Comparison of ENCODE assay signal across 4 fruit fly cellular contexts in genomic region chr3L:16567495-16567894, dm6.
TF ChIP-seq lines count a peak whose summit lies in the region.

No protein-coding gene starts in this region.

- TF ChIP-seq CTCF in whole organism, embryonic (GFP tag; optimal IDR thresholded peaks at IDR 0.05; lab: Kevin White, UChicago), result no peak

TF ChIP-seq in whole organism, embryonic, 481 proteins besides CTCF, POLR2A, EP300 and RAD21 (continues in another document):
- TF ChIP-seq B-H2 (GFP tag; optimal IDR thresholded peaks at IDR 0.05; lab: Kevin White, UChicago) (no peak), YL-1 (GFP tag; optimal IDR thresholded peaks at IDR 0.05; lab: Kevin White, UChicago) (peak; percentile 8), CG14667 (GFP tag; IDR thresholded peaks at IDR 0.05; lab: Robert Waterston, UW) (no peak), Dbx (GFP tag; IDR thresholded peaks at IDR 0.05; lab: Robert Waterston, UW) (no peak), Hey (tag; optimal IDR thresholded peaks at IDR 0.05; lab: Kevin White, UChicago) (no peak), CG10147 (GFP tag; optimal IDR thresholded peaks at IDR 0.05; lab: Kevin White, UChicago) (peak; percentile 12), maf-S (GFP tag; optimal IDR thresholded peaks at IDR 0.05; lab: Kevin White, UChicago) (no peak), CG11695 (GFP tag; IDR thresholded peaks at IDR 0.05; lab: Robert Waterston, UW) (0 out of 3 replicates have a peak, but pooled peaks have one; percentile 19), kah (GFP tag; optimal IDR thresholded peaks at IDR 0.05; lab: Kevin White, UChicago) (peak; percentile 98), sr (GFP tag; IDR thresholded peaks at IDR 0.05; lab: Robert Waterston, UW) (no peak), CG10209 (GFP tag; optimal IDR thresholded peaks at IDR 0.05; lab: Kevin White, UChicago) (peak; percentile 52), Nf-YB (GFP tag; optimal IDR thresholded peaks at IDR 0.05; lab: Kevin White, UChicago) (peak; percentile 37), pan (optimal IDR thresholded peaks at IDR 0.05; lab: Kevin White, UChicago) (no peak), pan (GFP tag; optimal IDR thresholded peaks at IDR 0.05 in 1 of 2, IDR thresholded peaks at IDR 0.05 in 1 of 2) (peak in 1 of 2 experiments; percentile 67), Scr (GFP tag; IDR thresholded peaks at IDR 0.05; lab: Robert Waterston, UW; ENCODE audit: partially characterized antibody) (no peak), CG10366 (GFP tag; IDR thresholded peaks at IDR 0.05; lab: Robert Waterston, UW) (peak; percentile 33; the same call in 1 of the 2 replicates), Hmr (GFP tag; optimal IDR thresholded peaks at IDR 0.05; lab: Kevin White, UChicago) (no peak), Optix (GFP tag; IDR thresholded peaks at IDR 0.05; lab: Robert Waterston, UW) (no peak), vfl (GFP tag; optimal IDR thresholded peaks at IDR 0.05; lab: Kevin White, UChicago) (no peak), CG7357 (GFP tag; IDR thresholded peaks at IDR 0.05; lab: Robert Waterston, UW) (no peak), chn (GFP tag; optimal IDR thresholded peaks at IDR 0.05; lab: Kevin White, UChicago) (no peak), Bgb (GFP tag; IDR thresholded peaks at IDR 0.05; lab: Robert Waterston, UW; ENCODE audit: partially characterized antibody) (no peak)

TF ChIP-seq in whole organism, prepupa, 60 proteins besides CTCF, POLR2A, EP300 and RAD21:
- TF ChIP-seq CG15336 (GFP tag; IDR thresholded peaks at IDR 0.05; lab: Robert Waterston, UW) (peak; percentile 50), CG32006 (GFP tag; optimal IDR thresholded peaks at IDR 0.05; lab: Kevin White, UChicago) (peak; percentile 24), CG7368 (GFP tag; optimal IDR thresholded peaks at IDR 0.05; lab: Kevin White, UChicago) (no peak), CG8119 (GFP tag; IDR thresholded peaks at IDR 0.05; lab: Robert Waterston, UW) (0 out of 3 replicates have a peak, but pooled peaks have one; percentile 17), eg (GFP tag; IDR thresholded peaks at IDR 0.05; lab: Robert Waterston, UW) (0 out of 3 replicates have a peak, but pooled peaks have one; percentile 12), CG4318 (GFP tag; optimal IDR thresholded peaks at IDR 0.05; lab: Kevin White, UChicago) (no peak), Hr4 (GFP tag; optimal IDR thresholded peaks at IDR 0.05; lab: Kevin White, UChicago) (peak; percentile 4)

TF ChIP-seq in whole organism, pupa, 21 proteins besides CTCF, POLR2A, EP300 and RAD21:
- TF ChIP-seq CG9948 (tag; optimal IDR thresholded peaks at IDR 0.05; lab: Kevin White, UChicago) (no peak), CG10348 (GFP tag; IDR thresholded peaks at IDR 0.05; lab: Robert Waterston, UW) (no peak), CG4496 (GFP tag; IDR thresholded peaks at IDR 0.05; lab: Robert Waterston, UW) (no peak), CG34367 (tag; optimal IDR thresholded peaks at IDR 0.05; lab: Kevin White, UChicago) (no peak), rn (GFP tag; IDR thresholded peaks at IDR 0.05; lab: Robert Waterston, UW) (no peak), CG14655 (GFP tag; optimal IDR thresholded peaks at IDR 0.05; lab: Kevin White, UChicago) (peak; percentile 16), Pif1B (GFP tag; optimal IDR thresholded peaks at IDR 0.05; lab: Kevin White, UChicago) (no peak), Pif1A (GFP tag; optimal IDR thresholded peaks at IDR 0.05; lab: Kevin White, UChicago) (no peak), CG8301 (tag; optimal IDR thresholded peaks at IDR 0.05; lab: Kevin White, UChicago) (no peak), CG13204 (GFP tag; optimal IDR thresholded peaks at IDR 0.05; lab: Kevin White, UChicago) (no peak), CG32121 (GFP tag; IDR thresholded peaks at IDR 0.05; lab: Robert Waterston, UW) (0 out of 2 replicates have a peak, but pooled peaks have one; percentile 20)

TF ChIP-seq in whole organism, wandering third instar larva, 38 proteins besides CTCF, POLR2A, EP300 and RAD21:
- TF ChIP-seq sv (GFP tag; optimal IDR thresholded peaks at IDR 0.05; lab: Kevin White, UChicago) (peak; percentile 14), jim (GFP tag; optimal IDR thresholded peaks at IDR 0.05; lab: Kevin White, UChicago) (no peak)

Comparison
In these comparisons a context has a peak if more than half of its experiments do, and no peak if none do; other contexts are left out.
1. Of the 7 proteins assayed by ChIP-seq in both whole organism, embryonic and whole organism, prepupa: peak only in whole organism, embryonic: Blimp-1 and Sox102F; only in whole organism, prepupa: none; in both: none; in neither: 5.